Worm (Caenorhabditis elegans): ENCODE results near the gene C13F10.7.

DNA sequence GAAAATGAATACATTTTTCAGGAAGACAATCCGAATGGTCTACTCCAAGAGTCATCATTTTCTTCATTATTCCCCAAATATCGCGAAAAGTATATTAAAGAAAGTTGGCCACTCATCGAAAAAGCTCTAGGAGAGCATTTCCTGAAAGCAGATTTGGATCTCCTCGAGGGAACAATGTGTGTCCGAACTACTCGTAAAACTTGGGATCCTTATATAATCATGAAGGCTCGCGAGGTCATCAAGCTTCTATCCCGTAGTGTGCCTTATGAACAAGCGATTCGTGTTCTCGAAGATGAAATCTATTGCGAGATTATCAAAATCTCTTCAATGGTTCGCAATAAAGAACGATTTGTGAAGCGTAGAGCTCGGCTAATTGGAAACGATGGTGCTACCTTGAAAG, 8.5 kb upstream of the C13F10.7 start:
- TF ChIP-seq fkh-10 (GFP tag; optimal IDR thresholded peaks at IDR 0.05) (no peak), ceh-14 (tag; optimal IDR thresholded peaks at IDR 0.05) (no peak), pat-9 (tag; optimal IDR thresholded peaks at IDR 0.05) (no peak), ama-1 (optimal IDR thresholded peaks at IDR 0.05) (no peak), mec-3 (tag; optimal IDR thresholded peaks at IDR 0.05; ENCODE audit: borderline replicate concordance) (no peak)

All from whole organism, late embryonic.